Fruit fly (Drosophila melanogaster) whole organism, embryonic: ENCODE measurements around the gene CG6927.

ENCODE experiments used
- BEAF-32 ChIP-seq: fragments of 200-800 bp; sonication (Bioruptor generic); optimal IDR thresholded peaks from 3 replicates; lab custom pipeline; 2017; ENCODE audit warnings: missing biosample characterization, missing genetic modification characterization, mild to moderate bottlenecking, moderate library complexity, missing genetic modification reagents
- BtbVII ChIP-seq: fragments of 200-800 bp; sonication (Bioruptor generic); optimal IDR thresholded peaks from 3 replicates; lab custom pipeline; 2017; ENCODE audit warnings: missing biosample characterization, mild to moderate bottlenecking, missing genetic modification characterization
- CG10366 ChIP-seq: fragments of 200-800 bp; sonication (Bioruptor generic); IDR thresholded peaks from 2 replicates; pipeline ENCODE4 v1.3.6; 2022; ENCODE audit warnings: missing biosample characterization, missing genetic modification characterization
- CG11723 ChIP-seq: fragments of 200-800 bp; sonication (Bioruptor generic); optimal IDR thresholded peaks from 2 replicates; lab custom pipeline; 2017; ENCODE audit warnings: missing biosample characterization, mild to moderate bottlenecking, missing genetic modification characterization
- CG12219 ChIP-seq: fragments of 200-800 bp; sonication (Bioruptor generic); optimal IDR thresholded peaks from 3 replicates; lab custom pipeline; 2018; ENCODE audit warnings: missing biosample characterization, mild to moderate bottlenecking, missing genetic modification characterization
- CG12744 ChIP-seq: fragments of 200-800 bp; sonication (Bioruptor generic); optimal IDR thresholded peaks from 2 replicates; lab custom pipeline; 2016; ENCODE audit warnings: missing biosample characterization, missing genetic modification characterization
- CG13287 ChIP-seq: fragments of 200-800 bp; sonication (Bioruptor generic); IDR thresholded peaks from 2 replicates; pipeline ENCODE4 v1.3.6; 2022; ENCODE audit warnings: missing biosample characterization, missing genetic modification characterization; ENCODE audit not compliant: partially characterized antibody
- CG13624 ChIP-seq: fragments of 200-800 bp; sonication (Bioruptor generic); optimal IDR thresholded peaks from 2 replicates; lab custom pipeline; 2016; ENCODE audit warnings: missing biosample characterization, missing genetic modification characterization
- CG13894 ChIP-seq: fragments of 200-800 bp; sonication (Bioruptor generic); optimal IDR thresholded peaks from 3 replicates; lab custom pipeline; 2018; ENCODE audit warnings: missing biosample characterization, mild to moderate bottlenecking, missing genetic modification characterization, moderate library complexity
- CG15011 ChIP-seq: fragments of 200-800 bp; sonication (Bioruptor generic); optimal IDR thresholded peaks from 3 replicates; lab custom pipeline; 2018; ENCODE audit warnings: missing biosample characterization, mild to moderate bottlenecking, missing genetic modification characterization
- CG15479 ChIP-seq: fragments of 200-800 bp; sonication (Bioruptor generic); optimal IDR thresholded peaks from 3 replicates; lab custom pipeline; 2019; ENCODE audit warnings: missing biosample characterization, mild to moderate bottlenecking, missing genetic modification characterization, moderate library complexity
- CG1603 ChIP-seq: fragments of 200-800 bp; sonication (Bioruptor generic); optimal IDR thresholded peaks from 2 replicates; lab custom pipeline; 2019; ENCODE audit warnings: missing biosample characterization, mild to moderate bottlenecking, missing genetic modification characterization, moderate library complexity
- CG1832 ChIP-seq: fragments of 200-800 bp; sonication (Bioruptor generic); optimal IDR thresholded peaks from 2 replicates; lab custom pipeline; 2017; ENCODE audit warnings: missing biosample characterization, mild to moderate bottlenecking, missing genetic modification characterization, inconsistent platforms
- CG2116 ChIP-seq: fragments of 200-800 bp; sonication (Bioruptor generic); optimal IDR thresholded peaks from 3 replicates; lab custom pipeline; 2018; ENCODE audit warnings: missing biosample characterization, mild to moderate bottlenecking, missing genetic modification characterization
- CG32767 ChIP-seq: fragments of 200-800 bp; sonication (Bioruptor generic); IDR thresholded peaks from 2 replicates; pipeline ENCODE4 v1.3.6; 2022; ENCODE audit warnings: missing biosample characterization, missing genetic modification characterization
- CG33213 ChIP-seq: fragments of 200-800 bp; sonication (Bioruptor generic); optimal IDR thresholded peaks from 3 replicates; lab custom pipeline; 2016; ENCODE audit warnings: missing biosample characterization, missing genetic modification characterization
- CG3407 ChIP-seq: fragments of 200-800 bp; sonication (Bioruptor generic); optimal IDR thresholded peaks from 2 replicates; lab custom pipeline; 2018; ENCODE audit warnings: missing biosample characterization, mild to moderate bottlenecking, missing genetic modification characterization
- CG42726 ChIP-seq: fragments of 200-800 bp; sonication (Bioruptor generic); IDR thresholded peaks from 2 replicates; pipeline ENCODE4 v1.3.6; 2022; ENCODE audit warnings: missing biosample characterization, missing genetic modification characterization; ENCODE audit not compliant: partially characterized antibody
- CG4282 ChIP-seq: fragments of 200-800 bp; sonication (Bioruptor generic); optimal IDR thresholded peaks from 2 replicates; lab custom pipeline; 2016; ENCODE audit warnings: missing biosample characterization, missing genetic modification characterization
- CG4617 ChIP-seq: fragments of 200-800 bp; sonication (Bioruptor generic); optimal IDR thresholded peaks from 3 replicates; lab custom pipeline; 2016; ENCODE audit warnings: missing biosample characterization, missing genetic modification characterization, borderline replicate concordance
- CG4854 ChIP-seq: fragments of 200-800 bp; sonication (Bioruptor generic); optimal IDR thresholded peaks from 2 replicates; lab custom pipeline; 2016; ENCODE audit warnings: missing biosample characterization, missing genetic modification characterization, inconsistent platforms
- CG6254 ChIP-seq: fragments of 200-800 bp; sonication (Bioruptor generic); optimal IDR thresholded peaks from 3 replicates; lab custom pipeline; 2017; ENCODE audit warnings: mild to moderate bottlenecking, missing biosample characterization, missing genetic modification reagents, missing genetic modification characterization
- CG6654 ChIP-seq: fragments of 200-800 bp; sonication (Bioruptor generic); optimal IDR thresholded peaks from 2 replicates; lab custom pipeline; 2017; ENCODE audit warnings: missing biosample characterization, mild to moderate bottlenecking, missing genetic modification characterization
- CG8944 ChIP-seq: fragments of 200-800 bp; sonication (Bioruptor generic); optimal IDR thresholded peaks from 3 replicates; lab custom pipeline; 2016; ENCODE audit warnings: missing biosample characterization, missing genetic modification characterization
- CG9817 ChIP-seq: fragments of 200-800 bp; sonication (Bioruptor generic); optimal IDR thresholded peaks from 2 replicates; lab custom pipeline; 2018; ENCODE audit warnings: missing biosample characterization, mild to moderate bottlenecking, missing genetic modification characterization, moderate library complexity
- Drgx ChIP-seq: fragments of 200-800 bp; sonication (Bioruptor generic); IDR thresholded peaks from 2 replicates; pipeline ENCODE4 v1.3.6; 2022; ENCODE audit warnings: missing biosample characterization, missing genetic modification characterization
- H15 ChIP-seq: fragments of 200-800 bp; sonication (Bioruptor generic); IDR thresholded peaks from 3 replicates; pipeline ENCODE4 v1.3.6; 2022; ENCODE audit warnings: missing biosample characterization, missing genetic modification characterization
- HLH4C ChIP-seq: fragments of 200-800 bp; sonication (Bioruptor generic); IDR thresholded peaks from 3 replicates; pipeline ENCODE4 v1.3.6; 2022; ENCODE audit warnings: missing biosample characterization, missing genetic modification characterization; ENCODE audit not compliant: partially characterized antibody
- NfI ChIP-seq: fragments of 200-800 bp; sonication (Bioruptor generic); optimal IDR thresholded peaks from 3 replicates; lab custom pipeline; 2018; ENCODE audit warnings: missing biosample characterization, mild to moderate bottlenecking, missing genetic modification characterization, moderate library complexity
- Sox102F ChIP-seq: fragments of 200-800 bp; sonication (Bioruptor generic); optimal IDR thresholded peaks from 2 replicates; lab custom pipeline; 2018; ENCODE audit warnings: missing biosample characterization, mild to moderate bottlenecking, missing genetic modification characterization, moderate library complexity
- Sry-β ChIP-seq: fragments of 200-800 bp; sonication (Bioruptor generic); optimal IDR thresholded peaks from 2 replicates; lab custom pipeline; 2018; ENCODE audit warnings: missing biosample characterization, mild to moderate bottlenecking, missing genetic modification characterization, moderate library complexity
- Sry-δ ChIP-seq: fragments of 200-800 bp; sonication (Bioruptor generic); optimal IDR thresholded peaks from 2 replicates; lab custom pipeline; 2016; ENCODE audit warnings: missing biosample characterization, missing genetic modification characterization
- YL-1 ChIP-seq: fragments of 200-800 bp; sonication (Bioruptor generic); optimal IDR thresholded peaks from 3 replicates; lab custom pipeline; 2017; ENCODE audit warnings: missing biosample characterization, mild to moderate bottlenecking, missing genetic modification characterization
- bowl ChIP-seq: fragments of 200-800 bp; sonication (Bioruptor generic); IDR thresholded peaks from 2 replicates; pipeline ENCODE4 v1.3.6; 2022; ENCODE audit warnings: missing biosample characterization, missing genetic modification characterization
- bsh ChIP-seq, 2 experiments: fragments of 200-800 bp; sonication (Bioruptor generic); optimal IDR thresholded peaks; 2 replicates each; lab custom pipeline; 2017 to 2018; ENCODE audit warnings: mild to moderate bottlenecking in 2 of 2, missing biosample characterization in 2 of 2, missing genetic modification characterization in 2 of 2, moderate library complexity in 1 of 2
- btn ChIP-seq: fragments of 200-800 bp; sonication (Bioruptor generic); optimal IDR thresholded peaks from 2 replicates; lab custom pipeline; 2016; ENCODE audit warnings: missing biosample characterization, missing genetic modification characterization
- cwo ChIP-seq: fragments of 200-800 bp; sonication (Bioruptor generic); optimal IDR thresholded peaks from 3 replicates; lab custom pipeline; 2017; ENCODE audit warnings: missing biosample characterization, missing genetic modification characterization, mild to moderate bottlenecking, moderate library complexity, missing genetic modification reagents
- dm ChIP-seq: fragments of 200-800 bp; sonication (Bioruptor generic); optimal IDR thresholded peaks from 3 replicates; lab custom pipeline; 2016; ENCODE audit warnings: missing biosample characterization, missing genetic modification characterization
- dmrt99B ChIP-seq: fragments of 200-800 bp; sonication (Bioruptor generic); optimal IDR thresholded peaks from 2 replicates; lab custom pipeline; 2018; ENCODE audit warnings: missing biosample characterization, mild to moderate bottlenecking, missing genetic modification characterization, moderate library complexity
- ems ChIP-seq: fragments of 200-800 bp; sonication (Bioruptor generic); optimal IDR thresholded peaks from 3 replicates; lab custom pipeline; 2016; ENCODE audit warnings: missing biosample characterization, missing genetic modification characterization
- gce ChIP-seq: fragments of 200-800 bp; sonication (Bioruptor generic); IDR thresholded peaks from 3 replicates; pipeline ENCODE4 v1.3.6; 2022; ENCODE audit warnings: missing biosample characterization, missing genetic modification characterization
- gsb ChIP-seq: fragments of 200-800 bp; sonication (Bioruptor generic); IDR thresholded peaks from 2 replicates; pipeline ENCODE4 v1.3.6; 2022; ENCODE audit warnings: missing biosample characterization, missing genetic modification characterization
- hb ChIP-seq: fragments of 200-800 bp; sonication (Bioruptor generic); IDR thresholded peaks from 3 replicates; pipeline ENCODE4 v1.3.6; 2022; ENCODE audit warnings: missing biosample characterization, missing genetic modification characterization; ENCODE audit not compliant: partially characterized antibody
- hbn ChIP-seq: fragments of 200-800 bp; sonication (Bioruptor generic); IDR thresholded peaks from 2 replicates; pipeline ENCODE4 v1.3.6; 2022; ENCODE audit warnings: missing biosample characterization, missing genetic modification characterization; ENCODE audit not compliant: partially characterized antibody
- insv ChIP-seq, 2 experiments: fragments of 200-800 bp; sonication (Bioruptor generic); optimal IDR thresholded peaks; 3 replicates each; lab custom pipeline; 2016 to 2018; ENCODE audit warnings: missing biosample characterization in 2 of 2, missing genetic modification characterization in 2 of 2
- nom ChIP-seq: fragments of 200-800 bp; sonication (Bioruptor generic); optimal IDR thresholded peaks from 2 replicates; lab custom pipeline; 2017; ENCODE audit warnings: missing biosample characterization, missing genetic modification characterization, mild to moderate bottlenecking, moderate library complexity, missing genetic modification reagents
- peb ChIP-seq: fragments of 200-800 bp; sonication (Bioruptor generic); IDR thresholded peaks from 2 replicates; pipeline ENCODE4 v1.3.6; 2022; ENCODE audit warnings: missing biosample characterization, missing genetic modification characterization
- tna ChIP-seq: fragments of 200-800 bp; sonication (Bioruptor generic); IDR thresholded peaks from 2 replicates; pipeline ENCODE4 v1.3.6; 2022; ENCODE audit warnings: missing biosample characterization, missing genetic modification characterization; ENCODE audit not compliant: partially characterized antibody
- vnd ChIP-seq: fragments of 200-800 bp; sonication (Bioruptor generic); IDR thresholded peaks from 3 replicates; pipeline ENCODE4 v1.3.6; 2022; ENCODE audit warnings: missing biosample characterization, missing genetic modification characterization; ENCODE audit not compliant: partially characterized antibody

Gene CG6927

DNA sequence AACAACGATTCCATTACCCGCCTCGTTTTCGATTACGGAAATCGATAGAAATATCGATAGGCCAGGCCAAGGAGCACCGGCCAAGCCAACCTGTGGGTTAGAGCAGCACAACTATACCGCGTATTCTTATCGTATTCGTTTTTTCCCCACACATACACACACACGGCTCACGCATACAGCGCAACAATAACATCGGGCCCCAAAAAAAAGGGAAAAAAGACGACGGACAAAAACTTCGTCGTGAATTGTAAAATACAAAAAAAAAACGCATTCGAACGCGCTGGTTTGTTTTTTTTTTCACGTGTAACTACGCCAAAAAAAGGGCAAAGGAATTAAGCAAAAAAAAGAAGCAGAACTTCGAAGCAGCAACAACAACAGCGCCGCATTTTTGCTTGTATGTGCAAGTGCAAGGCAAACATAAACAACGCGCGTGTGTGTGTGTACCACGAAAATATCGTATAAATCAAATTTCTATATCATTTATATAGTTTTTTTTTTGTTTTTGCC is 2.3 kb downstream of the CG6927 start, which contains the start of gene CG32772 (continued):
- TF ChIP-seq Sry-δ (GFP tag; lab: Kevin White, UChicago) (peak; percentile 41), CG1603 (peak; percentile 1), Drgx (GFP tag; lab: Robert Waterston, UW) (peak; percentile 97), gce (GFP tag; lab: Robert Waterston, UW) (no peak), CG12219 (GFP tag; lab: Kevin White, UChicago) (no peak), CG4282 (no peak), CG12744 (GFP tag; lab: Kevin White, UChicago) (no peak), peb (GFP tag; lab: Robert Waterston, UW) (no peak), CG15011 (GFP tag; lab: Kevin White, UChicago) (no peak), insv (GFP tag; optimal IDR thresholded peaks at IDR 0.05; lab: Kevin White, UChicago) (peak in 1 of 2 experiments; percentile 28), btn (GFP tag; lab: Kevin White, UChicago) (no peak), hb (GFP tag; lab: Robert Waterston, UW) (peak; percentile 75; the same call in 2 of the 3 replicates), ems (GFP tag; lab: Kevin White, UChicago) (no peak), dm (GFP tag; lab: Kevin White, UChicago) (no peak), CG42726 (peak; percentile 56; the same call in 1 of the 2 replicates), CG1832 (GFP tag; lab: Kevin White, UChicago) (peak; percentile 62), CG6654 (GFP tag; lab: Kevin White, UChicago) (no peak), CG9817 (tag; lab: Kevin White, UChicago) (no peak), CG11723 (no peak), CG15479 (GFP tag; lab: Kevin White, UChicago) (peak; percentile 17), CG2116 (GFP tag; lab: Kevin White, UChicago) (peak; percentile 63), BEAF-32 (GFP tag; lab: Kevin White, UChicago) (peak; percentile 73), CG32767 (GFP tag; lab: Robert Waterston, UW) (0 out of 2 replicates have a peak, but pooled peaks have one; percentile 23), CG13894 (tag; lab: Kevin White, UChicago) (no peak), Sox102F (GFP tag; lab: Kevin White, UChicago) (no peak), CG8944 (GFP tag; lab: Kevin White, UChicago) (no peak), dmrt99B (tag; lab: Kevin White, UChicago) (no peak), YL-1 (GFP tag; lab: Kevin White, UChicago) (peak; percentile 67), NfI (GFP tag; lab: Kevin White, UChicago) (no peak), cwo (no peak), vnd (GFP tag; lab: Robert Waterston, UW) (peak; percentile 72), CG3407 (no peak), bsh (GFP tag; optimal IDR thresholded peaks at IDR 0.05; lab: Kevin White, UChicago) (peak in 1 of 2 experiments; percentile 99), BtbVII (GFP tag; lab: Kevin White, UChicago) (no peak), CG4854 (GFP tag; lab: Kevin White, UChicago) (no peak), nom (GFP tag; lab: Kevin White, UChicago) (peak; percentile 100), H15 (GFP tag; lab: Robert Waterston, UW) (no peak), CG6254 (GFP tag; lab: Kevin White, UChicago) (no peak), CG33213 (GFP tag; lab: Kevin White, UChicago) (no peak), tna (GFP tag; lab: Robert Waterston, UW) (peak; percentile 91), CG13287 (peak; percentile 86), bowl (no peak), hbn (peak; percentile 32; the same call in 1 of the 2 replicates), CG10366 (GFP tag; lab: Robert Waterston, UW) (no peak), CG4617 (GFP tag; lab: Kevin White, UChicago) (peak; percentile 43), HLH4C (GFP tag; lab: Robert Waterston, UW) (peak; percentile 87), Sry-β (no peak), gsb (GFP tag; lab: Robert Waterston, UW) (no peak), CG13624 (GFP tag; lab: Kevin White, UChicago) (no peak)
